Worm (Caenorhabditis elegans): Measurements from ENCODE around the gene tomm-7.
A peak's percentile ranks its signal among the peaks of the same experiment; 100 is the strongest.

The tomm-7 gene

ce11 chrIII:7891573-7892306 is 32.3 kb downstream of the tomm-7 start, which contains the start of the genes ZK688.5 and fahd-1 (continued):
- TF ChIP-seq mep-1 (tag; optimal IDR thresholded peaks at IDR 0.05), result peak; percentile 88
- no peak for TF ChIP-seq ceh-62 (tag; optimal IDR thresholded peaks at IDR 0.05)
- no peak for TF ChIP-seq unc-62 (GFP tag; optimal IDR thresholded peaks at IDR 0.05 in 1 of 2)
- no peak for TF ChIP-seq unc-62 (tag; optimal IDR thresholded peaks at IDR 0.05)
- TF ChIP-seq zip-11 (GFP tag; IDR thresholded peaks at IDR 0.05), result no peak
- peak; percentile 68 to 94 for TF ChIP-seq mdl-1 (tag; optimal IDR thresholded peaks at IDR 0.05)
- no peak for TF ChIP-seq duxl-1 (tag; optimal IDR thresholded peaks at IDR 0.05; ENCODE audit: poor library complexity)
- TF ChIP-seq Y5F2A.4 (GFP tag; optimal IDR thresholded peaks at IDR 0.05), result no peak
- TF ChIP-seq aha-1 (tag), result peak; percentile 65
- 0 out of 2 replicates have a peak, but pooled peaks have one; percentile 25 for TF ChIP-seq php-3 (GFP tag; IDR thresholded peaks at IDR 0.05)
- no peak for TF ChIP-seq jun-1 (tag; optimal IDR thresholded peaks at IDR 0.05)
- TF ChIP-seq daf-16 (GFP tag; optimal IDR thresholded peaks at IDR 0.05), result no peak
- peak; percentile 58 for TF ChIP-seq daf-16 (tag; optimal IDR thresholded peaks at IDR 0.05)
- TF ChIP-seq nhr-10 (tag; optimal IDR thresholded peaks at IDR 0.05), result peak; percentile 45
- TF ChIP-seq ceh-82 (tag; optimal IDR thresholded peaks at IDR 0.05), result no peak
- TF ChIP-seq daf-8 (GFP tag; IDR thresholded peaks at IDR 0.05), result no peak
- no peak for TF ChIP-seq unc-130 (GFP tag; optimal IDR thresholded peaks at IDR 0.05)
- no peak for TF ChIP-seq madf-9 (GFP tag; conservative IDR thresholded peaks at IDR 0.05)
- TF ChIP-seq lin-1 (GFP tag; IDR thresholded peaks at IDR 0.05), result peak; percentile 69
- no peak for TF ChIP-seq tag-97 (GFP tag; IDR thresholded peaks at IDR 0.05)
- TF ChIP-seq zip-2 (tag; optimal IDR thresholded peaks at IDR 0.05), result no peak
- no peak for TF ChIP-seq dmd-9 (GFP tag; IDR thresholded peaks at IDR 0.05)
- TF ChIP-seq dmd-8 (GFP tag; IDR thresholded peaks at IDR 0.05), result no peak
- no peak for TF ChIP-seq R02D3.7 (tag; optimal IDR thresholded peaks at IDR 0.05)
- TF ChIP-seq attf-4 (tag; optimal IDR thresholded peaks at IDR 0.05), result no peak
- TF ChIP-seq set-16 (GFP tag; IDR thresholded peaks at IDR 0.05), result no peak; the same call in 1 of the 2 replicates
- peak; percentile 78 for TF ChIP-seq nhr-11 (tag; optimal IDR thresholded peaks at IDR 0.05)
- TF ChIP-seq Y48G9A.11 (GFP tag; IDR thresholded peaks at IDR 0.05), result no peak
- TF ChIP-seq zfp-3 (GFP tag; conservative IDR thresholded peaks at IDR 0.05), result no peak
- peak; percentile 85 for TF ChIP-seq nhr-25 (tag; optimal IDR thresholded peaks at IDR 0.05; ENCODE audit: borderline replicate concordance, insufficient read depth)
- TF ChIP-seq lin-39 (tag; optimal IDR thresholded peaks at IDR 0.05), result no peak
- no peak; the same call in 1 of the 2 replicates for TF ChIP-seq pha-4 (GFP tag; IDR thresholded peaks at IDR 0.05)
- peak; percentile 63 for TF ChIP-seq pha-4 (tag; optimal IDR thresholded peaks at IDR 0.05)
- TF ChIP-seq sdz-12 (GFP tag; optimal IDR thresholded peaks at IDR 0.05), result no peak
- TF ChIP-seq arid-1 (GFP tag; conservative IDR thresholded peaks at IDR 0.05), result peak; percentile 47; the same call in 1 of the 2 replicates
- TF ChIP-seq F37D6.2 (tag; optimal IDR thresholded peaks at IDR 0.05), result no peak
- no peak for TF ChIP-seq lin-29 (GFP tag; IDR thresholded peaks at IDR 0.05)
- peak; percentile 18; the same call in 1 of the 2 replicates for TF ChIP-seq T26A8.4 (GFP tag; IDR thresholded peaks at IDR 0.05)
- TF ChIP-seq tra-1 (GFP tag; IDR thresholded peaks at IDR 0.05), result peak; percentile 42; the same call in 1 of the 2 replicates
- no peak for TF ChIP-seq cey-2 (tag; optimal IDR thresholded peaks at IDR 0.05; ENCODE audit: borderline replicate concordance, insufficient read depth)
- no peak for TF ChIP-seq zfp-2 (tag; optimal IDR thresholded peaks at IDR 0.05)
- no peak for TF ChIP-seq ceh-44 (GFP tag; IDR thresholded peaks at IDR 0.05)
- no peak for TF ChIP-seq mxl-2 (GFP tag; conservative IDR thresholded peaks at IDR 0.05)
- TF ChIP-seq gei-8 (GFP tag; optimal IDR thresholded peaks at IDR 0.05), result no peak
- no peak for TF ChIP-seq aly-2 (tag; optimal IDR thresholded peaks at IDR 0.05)
- peak; percentile 47 for TF ChIP-seq nhr-6 (tag; optimal IDR thresholded peaks at IDR 0.05)
- TF ChIP-seq Y75B8A.6 (GFP tag; IDR thresholded peaks at IDR 0.05), result no peak
- TF ChIP-seq F44E2.7 (GFP tag; IDR thresholded peaks at IDR 0.05), result no peak
- TF ChIP-seq egl-27 (tag; optimal IDR thresholded peaks at IDR 0.05), result no peak
- TF ChIP-seq spr-3 (GFP tag; optimal IDR thresholded peaks at IDR 0.05), result no peak
- peak; percentile 31 for TF ChIP-seq nhr-48 (tag; optimal IDR thresholded peaks at IDR 0.05)

All from whole organism, L4 larva.